Fruit fly (Drosophila melanogaster) whole organism, prepupa: ENCODE data around the gene CG15023.

Source experiments
- CG16779 ChIP-seq: fragments of 200-800 bp; sonication (Bioruptor generic); optimal IDR thresholded peaks from 3 replicates; lab custom pipeline; 2017; ENCODE audit warnings: missing biosample characterization, mild to moderate bottlenecking, missing genetic modification characterization
- CG4318 ChIP-seq: fragments of 200-800 bp; sonication (Bioruptor generic); optimal IDR thresholded peaks from 3 replicates; lab custom pipeline; 2017; ENCODE audit warnings: missing biosample characterization, mild to moderate bottlenecking, missing genetic modification characterization
- Hr39 ChIP-seq: fragments of 200-800 bp; sonication (Bioruptor generic); optimal IDR thresholded peaks from 2 replicates; lab custom pipeline; 2016; ENCODE audit warnings: missing biosample characterization, missing genetic modification characterization
- Lpt ChIP-seq: fragments of 200-800 bp; sonication (Bioruptor generic); optimal IDR thresholded peaks from 3 replicates; lab custom pipeline; 2016; ENCODE audit warnings: missing biosample characterization, missing genetic modification characterization
- Met ChIP-seq: fragments of 200-800 bp; sonication (Bioruptor generic); optimal IDR thresholded peaks from 3 replicates; lab custom pipeline; 2016; ENCODE audit warnings: missing biosample characterization, missing genetic modification characterization
- dsx ChIP-seq: fragments of 200-800 bp; optimal IDR thresholded peaks from 3 replicates; lab custom pipeline; 2019; ENCODE audit warnings: missing biosample characterization, mild to moderate bottlenecking, missing genetic modification characterization, moderate library complexity; ENCODE audit not compliant: poor library complexity, severe bottlenecking
- fkh ChIP-seq: fragments of 200-800 bp; sonication (Bioruptor generic); optimal IDR thresholded peaks from 3 replicates; lab custom pipeline; 2017; ENCODE audit warnings: missing biosample characterization, mild to moderate bottlenecking, missing genetic modification characterization, moderate library complexity
- net ChIP-seq: fragments of 200-800 bp; sonication (Bioruptor generic); optimal IDR thresholded peaks from 3 replicates; lab custom pipeline; 2016; ENCODE audit warnings: missing biosample characterization, missing genetic modification characterization
- spab ChIP-seq: fragments of 200-800 bp; sonication (Bioruptor generic); optimal IDR thresholded peaks from 2 replicates; lab custom pipeline; 2017; ENCODE audit warnings: missing biosample characterization, mild to moderate bottlenecking, missing genetic modification characterization, missing genetic modification reagents
- vri ChIP-seq: fragments of 200-800 bp; sonication (Bioruptor generic); optimal IDR thresholded peaks from 3 replicates; lab custom pipeline; 2016; ENCODE audit warnings: missing biosample characterization, mild to moderate bottlenecking, missing genetic modification characterization

DNA sequence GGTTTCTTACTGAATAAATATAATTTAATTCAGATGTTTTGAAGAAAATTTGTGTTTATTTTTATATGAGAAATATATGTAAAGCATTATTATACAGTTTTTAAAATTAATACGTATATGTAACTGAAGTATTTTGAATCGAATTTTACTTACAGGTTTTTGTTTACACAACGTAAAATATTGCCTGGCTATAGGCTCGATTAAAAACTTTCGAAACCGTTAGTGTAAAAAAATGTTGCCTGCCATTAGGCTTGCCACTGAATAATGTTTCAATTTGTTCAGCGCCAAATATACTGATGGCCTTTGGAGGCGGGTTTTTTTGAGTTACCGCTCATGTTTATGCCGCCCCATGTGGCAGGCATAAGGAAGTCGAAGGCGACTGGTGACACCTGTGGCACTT, 34.7 kb downstream of the CG15023 start:
- TF ChIP-seq CG4318 (GFP tag; lab: Kevin White, UChicago), result no peak
- no peak for TF ChIP-seq vri (GFP tag; lab: Kevin White, UChicago)
- TF ChIP-seq net (GFP tag; lab: Kevin White, UChicago), result no peak
- no peak for TF ChIP-seq CG16779 (tag; lab: Kevin White, UChicago)
- TF ChIP-seq Lpt (GFP tag; lab: Kevin White, UChicago), result no peak
- TF ChIP-seq spab (GFP tag; lab: Kevin White, UChicago), result no peak
- no peak for TF ChIP-seq Met
- TF ChIP-seq fkh (GFP tag; lab: Kevin White, UChicago), result no peak
- no peak for TF ChIP-seq dsx (GFP tag; lab: Kevin White, UChicago)
- TF ChIP-seq Hr39 (GFP tag; lab: Kevin White, UChicago), result no peak
